Worm (Caenorhabditis elegans): ENCODE data around the gene F09C6.10.

DNA sequence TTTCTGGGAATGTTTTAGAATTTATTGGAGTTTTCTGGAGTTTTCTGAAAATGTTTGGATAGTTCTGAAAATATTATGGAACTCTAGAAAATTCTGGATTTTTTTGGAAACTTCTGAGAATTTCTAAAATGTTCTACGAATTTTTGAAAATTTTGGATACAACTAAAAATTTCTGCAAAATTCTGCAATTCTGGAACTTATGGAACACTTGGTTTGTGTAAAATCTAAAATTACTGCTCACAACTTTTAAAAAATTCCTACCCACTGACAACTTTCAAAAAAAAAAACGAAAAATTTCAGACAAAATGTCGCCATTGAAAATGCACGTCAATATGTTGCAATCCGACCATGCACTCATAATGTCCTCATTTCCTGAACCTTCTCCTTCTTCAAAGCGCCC, 11.4 kb downstream of the F09C6.10 start, which contains the start of gene nhr-262:
- TF ChIP-seq nhr-28 (tag; optimal IDR thresholded peaks at IDR 0.05) (no peak), lin-39 (tag; optimal IDR thresholded peaks at IDR 0.05) (no peak), fkh-10 (GFP tag; optimal IDR thresholded peaks at IDR 0.05) (no peak), lin-15B (tag; optimal IDR thresholded peaks at IDR 0.05) (no peak)

All from whole organism, L4 larva.